Worm (Caenorhabditis elegans): ENCODE results near the gene srt-50.

Gene srt-50

DNA sequence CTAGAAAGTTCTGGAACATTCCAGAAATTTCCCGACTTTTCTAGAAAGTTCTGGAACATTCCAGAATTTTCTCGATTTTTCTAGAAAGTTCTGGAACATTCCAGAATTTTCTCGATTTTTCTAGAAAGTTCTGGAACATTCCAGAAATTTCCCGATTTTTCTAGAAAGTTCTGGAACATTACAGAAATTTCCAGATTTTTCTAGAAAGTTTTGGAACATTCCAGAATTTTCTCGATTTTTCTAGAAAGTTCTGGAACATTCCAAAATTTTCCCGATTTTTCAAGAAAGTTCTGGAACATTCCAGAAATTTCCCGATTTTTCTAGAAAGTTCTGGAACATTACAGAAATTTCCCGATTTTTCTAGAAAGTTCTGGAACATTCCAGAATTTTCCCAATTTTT, 15.3 kb upstream of the srt-50 start (continued):
- TF ChIP-seq hmg-1.2 (GFP tag; IDR thresholded peaks at IDR 0.05): 0 out of 2 replicates have a peak, but pooled peaks have one; percentile 13
- peak; percentile 99 for TF ChIP-seq attf-6 (GFP tag; IDR thresholded peaks at IDR 0.05)
- TF ChIP-seq ztf-6 (GFP tag; IDR thresholded peaks at IDR 0.05): 0 out of 2 replicates have a peak, but pooled peaks have one; percentile 70
- TF ChIP-seq Y53G8AR.9 (GFP tag; conservative IDR thresholded peaks at IDR 0.05): peak; percentile 87
- TF ChIP-seq hmg-20 (GFP tag; IDR thresholded peaks at IDR 0.05): 0 out of 2 replicates have a peak, but pooled peaks have one; percentile 11
- TF ChIP-seq Y53F4B.3 (GFP tag; IDR thresholded peaks at IDR 0.05): peak; percentile 96
- TF ChIP-seq egl-18 (GFP tag; IDR thresholded peaks at IDR 0.05): peak; percentile 94
- TF ChIP-seq bed-1 (GFP tag; IDR thresholded peaks at IDR 0.05): peak; percentile 78
- peak; percentile 62 for TF ChIP-seq tbp1 (GFP tag; optimal IDR thresholded peaks at IDR 0.05)
- TF ChIP-seq egrh-3 (GFP tag; IDR thresholded peaks at IDR 0.05): peak; percentile 93
- peak; percentile 98 for TF ChIP-seq ekl-4 (GFP tag; IDR thresholded peaks at IDR 0.05)
- peak; percentile 93; the same call in 1 of the 2 replicates for TF ChIP-seq ceh-58 (GFP tag; IDR thresholded peaks at IDR 0.05)
- peak; percentile 97 for TF ChIP-seq let-526 (GFP tag; IDR thresholded peaks at IDR 0.05)
- TF ChIP-seq ceh-40 (GFP tag; IDR thresholded peaks at IDR 0.05): peak; percentile 97
- peak; percentile 99 for TF ChIP-seq cebp-2 (GFP tag; IDR thresholded peaks at IDR 0.05)
- TF ChIP-seq nfya-2 (GFP tag; IDR thresholded peaks at IDR 0.05): peak; percentile 84; the same call in 1 of the 2 replicates
- TF ChIP-seq Y56A3A.18 (GFP tag; IDR thresholded peaks at IDR 0.05): peak; percentile 92
- TF ChIP-seq pbrm-1 (GFP tag; IDR thresholded peaks at IDR 0.05): peak; percentile 97
- peak; percentile 72 for TF ChIP-seq F33H1.4 (GFP tag; IDR thresholded peaks at IDR 0.05)
- TF ChIP-seq bed-2 (GFP tag; IDR thresholded peaks at IDR 0.05): 0 out of 2 replicates have a peak, but pooled peaks have one; percentile 44
- TF ChIP-seq ztf-25 (GFP tag; IDR thresholded peaks at IDR 0.05): peak; percentile 99
- peak; percentile 92 for TF ChIP-seq madf-6 (GFP tag; IDR thresholded peaks at IDR 0.05)
- peak; percentile 53 for TF ChIP-seq lsl-1 (GFP tag; optimal IDR thresholded peaks at IDR 0.05)

DNA sequence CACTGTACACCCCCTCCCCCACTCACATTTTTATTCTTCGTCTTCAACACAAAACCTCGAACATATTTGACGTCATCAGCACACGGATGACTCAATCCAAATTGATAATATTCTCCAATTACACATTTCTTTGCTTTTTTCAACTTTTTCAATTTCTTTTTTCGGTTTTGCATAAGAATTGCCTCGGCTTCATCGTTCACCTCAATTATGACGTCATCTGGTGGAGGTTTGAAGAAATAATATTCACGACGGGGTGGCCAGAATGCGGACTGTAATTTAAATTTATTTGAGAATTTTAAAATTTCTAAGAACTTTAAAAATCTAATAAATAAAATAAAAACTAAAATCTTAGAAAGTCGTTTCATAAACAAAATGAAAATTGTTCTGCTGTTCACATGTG, 10.7 kb upstream of the srt-50 start:
- TF ChIP-seq sptf-2 (GFP tag; optimal IDR thresholded peaks at IDR 0.05): no peak
- TF ChIP-seq F57A8.1 (GFP tag; optimal IDR thresholded peaks at IDR 0.05): no peak
- TF ChIP-seq nfya-2 (GFP tag; IDR thresholded peaks at IDR 0.05): no peak
- TF ChIP-seq lag-1 (GFP tag; IDR thresholded peaks at IDR 0.05): no peak
- no peak for TF ChIP-seq attf-6 (GFP tag; IDR thresholded peaks at IDR 0.05)
- no peak for TF ChIP-seq let-607 (tag; optimal IDR thresholded peaks at IDR 0.05)
- no peak for TF ChIP-seq somi-1 (GFP tag; optimal IDR thresholded peaks at IDR 0.05)
- no peak for TF ChIP-seq D2030.7 (GFP tag; IDR thresholded peaks at IDR 0.05)
- no peak for TF ChIP-seq B0019.2 (GFP tag; conservative IDR thresholded peaks at IDR 0.05)
- no peak for TF ChIP-seq mxl-1 (tag; optimal IDR thresholded peaks at IDR 0.05)
- no peak for TF ChIP-seq nhr-90 (tag; optimal IDR thresholded peaks at IDR 0.05)

DNA sequence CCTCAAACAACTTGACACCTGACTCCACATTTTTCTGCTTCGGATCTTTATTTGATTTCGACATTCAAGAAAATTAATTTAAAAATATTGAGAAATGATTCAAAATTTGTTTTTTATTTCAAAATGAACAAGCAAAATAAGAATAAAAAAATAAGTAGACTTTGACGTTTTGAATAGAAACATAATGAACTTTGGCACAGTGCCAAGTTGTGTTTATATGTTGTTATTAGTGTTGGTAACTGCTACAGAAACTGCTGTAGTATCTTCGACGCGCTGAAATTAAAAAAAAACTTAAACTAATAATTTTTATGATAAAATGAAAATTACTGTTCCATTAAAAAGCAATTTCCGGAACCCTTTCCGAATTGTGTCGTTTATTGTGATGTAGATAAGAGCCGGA, 8.8 kb upstream of the srt-50 start, which contains the start of gene Y41E3.18:
Gene Y41E3.18 (minus strand): TSS at position 101 of the 400 bp plus-strand sequence.
- TF ChIP-seq F52B5.7 (tag; optimal IDR thresholded peaks at IDR 0.05) (no peak), F57C9.4 (tag; optimal IDR thresholded peaks at IDR 0.05) (no peak), mxl-1 (tag; optimal IDR thresholded peaks at IDR 0.05) (no peak), ekl-4 (GFP tag; IDR thresholded peaks at IDR 0.05) (no peak), fkh-3 (tag; optimal IDR thresholded peaks at IDR 0.05) (no peak), B0035.1 (tag; optimal IDR thresholded peaks at IDR 0.05) (no peak), nhr-120 (GFP tag; IDR thresholded peaks at IDR 0.05) (no peak)

All from whole organism, young adult.